Fruit fly (Drosophila melanogaster): ENCODE results near the gene GluProRS.

Gene GluProRS

DNA sequence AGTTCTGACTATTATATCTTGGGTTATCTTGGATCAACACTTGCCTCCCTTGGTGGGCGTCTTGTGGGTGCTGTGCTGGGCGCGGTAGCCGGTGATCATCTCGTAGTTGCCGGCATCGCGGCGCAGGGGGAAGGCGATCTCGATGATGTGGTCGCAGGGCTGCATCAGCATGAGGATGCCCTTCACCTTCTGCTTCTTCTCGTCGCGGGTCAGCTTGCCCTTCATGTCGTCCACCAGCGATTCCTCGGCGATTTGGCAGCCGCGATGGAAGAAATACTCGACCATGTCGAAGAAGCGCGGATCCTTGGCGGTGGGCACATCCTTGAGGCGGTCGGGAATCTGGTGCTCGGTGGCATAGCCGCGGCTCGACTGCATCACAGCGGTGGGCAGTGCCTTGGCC lies 15.6 kb downstream of the GluProRS start:
- TF ChIP-seq CG12605 (GFP tag; IDR thresholded peaks at IDR 0.05): no peak
- 0 out of 2 replicates have a peak, but pooled peaks have one; percentile 7 for TF ChIP-seq CG10348 (GFP tag; IDR thresholded peaks at IDR 0.05)
- TF ChIP-seq CG15710 (tag; optimal IDR thresholded peaks at IDR 0.05): no peak

DNA sequence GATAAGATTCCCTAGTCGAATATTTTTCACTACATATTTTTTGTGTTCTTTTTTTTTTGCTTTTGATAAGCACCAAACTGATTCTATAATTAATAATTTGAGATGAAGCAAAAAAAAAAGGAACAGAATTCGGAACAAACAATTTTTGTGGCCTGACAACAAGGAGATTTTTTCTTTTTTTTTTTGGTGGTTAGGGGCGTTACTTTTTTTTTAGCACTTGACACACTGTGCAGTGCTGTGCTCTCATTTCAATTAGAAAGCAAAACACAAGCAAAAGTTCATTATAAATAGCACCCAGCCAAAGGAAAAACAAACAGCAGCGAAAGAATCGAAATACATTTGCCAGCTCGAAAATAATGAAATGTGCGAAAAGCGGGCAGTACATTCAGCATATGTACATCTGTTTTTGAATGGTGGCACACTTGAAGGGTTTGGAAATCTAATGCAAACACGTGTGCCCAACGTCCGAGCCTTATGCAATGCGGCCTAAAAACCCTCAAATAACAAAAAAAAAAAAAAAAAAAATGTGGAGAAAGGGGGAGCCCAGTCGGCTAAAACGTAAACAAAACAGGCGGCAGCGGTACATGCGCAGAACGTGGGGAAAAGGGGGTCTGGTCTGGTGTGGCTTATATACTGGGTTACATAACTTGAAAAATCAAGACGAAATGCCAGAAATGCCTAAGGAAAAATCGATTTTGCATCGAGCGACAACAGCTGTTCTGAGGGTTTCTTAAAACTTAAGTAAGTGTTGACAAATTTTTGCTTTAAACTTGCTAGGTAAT lies 16.4 kb downstream of the GluProRS start:
- TF ChIP-seq Pif1B (GFP tag; optimal IDR thresholded peaks at IDR 0.05) (no peak), rn (GFP tag; IDR thresholded peaks at IDR 0.05) (no peak), CG4496 (GFP tag; IDR thresholded peaks at IDR 0.05) (peak; percentile 60; the same call in 2 of the 3 replicates), CG34367 (tag; optimal IDR thresholded peaks at IDR 0.05) (no peak), CG8301 (tag; optimal IDR thresholded peaks at IDR 0.05) (peak; percentile 31), CG9948 (tag; optimal IDR thresholded peaks at IDR 0.05) (peak; percentile 8), Pif1A (GFP tag; optimal IDR thresholded peaks at IDR 0.05) (no peak), gl (tag; optimal IDR thresholded peaks at IDR 0.05) (no peak), CG17806 (tag; optimal IDR thresholded peaks at IDR 0.05) (no peak), CG8159 (tag; optimal IDR thresholded peaks at IDR 0.05) (no peak), CG15710 (tag; optimal IDR thresholded peaks at IDR 0.05) (no peak), CG14655 (GFP tag; optimal IDR thresholded peaks at IDR 0.05) (peak; percentile 35), CG32121 (GFP tag; IDR thresholded peaks at IDR 0.05) (peak; percentile 49), CG12605 (GFP tag; IDR thresholded peaks at IDR 0.05) (no peak; the same call in 1 of the 2 replicates), Snoo (tag; optimal IDR thresholded peaks at IDR 0.05) (no peak), CG10348 (GFP tag; IDR thresholded peaks at IDR 0.05) (no peak), EcR (GFP tag; optimal IDR thresholded peaks at IDR 0.05) (no peak), CG13204 (GFP tag; optimal IDR thresholded peaks at IDR 0.05) (no peak), D1 (tag; optimal IDR thresholded peaks at IDR 0.05) (no peak), fd96Ca (GFP tag; IDR thresholded peaks at IDR 0.05) (no peak), Ets98B (GFP tag; IDR thresholded peaks at IDR 0.05) (peak; percentile 50)

DNA sequence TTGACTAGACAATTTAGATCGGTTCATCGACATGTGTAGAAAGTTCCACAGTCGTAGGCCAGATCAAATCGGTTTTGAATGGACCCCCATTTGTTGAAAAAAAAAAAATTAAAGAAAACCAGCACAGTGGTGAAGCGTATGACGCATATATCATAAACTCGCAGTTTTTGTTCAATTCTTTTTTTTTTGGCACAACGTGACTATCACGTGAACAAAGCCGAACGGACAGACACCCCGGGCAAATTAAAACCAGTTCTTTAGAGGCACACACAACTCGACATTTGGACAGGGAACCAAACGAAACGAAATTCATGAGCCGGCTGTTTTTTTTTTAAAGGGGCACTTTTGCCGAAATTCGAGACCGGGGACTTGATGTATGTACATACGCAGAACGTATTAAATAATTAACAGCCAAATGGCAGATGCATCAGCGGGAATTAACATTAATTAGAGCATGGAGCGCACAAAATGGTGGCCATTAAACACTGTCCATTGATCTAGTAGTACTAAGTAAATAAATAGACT lies 17.3 kb downstream of the GluProRS start:
- TF ChIP-seq EcR (GFP tag; optimal IDR thresholded peaks at IDR 0.05): no peak
- no peak for TF ChIP-seq gl (tag; optimal IDR thresholded peaks at IDR 0.05)

DNA sequence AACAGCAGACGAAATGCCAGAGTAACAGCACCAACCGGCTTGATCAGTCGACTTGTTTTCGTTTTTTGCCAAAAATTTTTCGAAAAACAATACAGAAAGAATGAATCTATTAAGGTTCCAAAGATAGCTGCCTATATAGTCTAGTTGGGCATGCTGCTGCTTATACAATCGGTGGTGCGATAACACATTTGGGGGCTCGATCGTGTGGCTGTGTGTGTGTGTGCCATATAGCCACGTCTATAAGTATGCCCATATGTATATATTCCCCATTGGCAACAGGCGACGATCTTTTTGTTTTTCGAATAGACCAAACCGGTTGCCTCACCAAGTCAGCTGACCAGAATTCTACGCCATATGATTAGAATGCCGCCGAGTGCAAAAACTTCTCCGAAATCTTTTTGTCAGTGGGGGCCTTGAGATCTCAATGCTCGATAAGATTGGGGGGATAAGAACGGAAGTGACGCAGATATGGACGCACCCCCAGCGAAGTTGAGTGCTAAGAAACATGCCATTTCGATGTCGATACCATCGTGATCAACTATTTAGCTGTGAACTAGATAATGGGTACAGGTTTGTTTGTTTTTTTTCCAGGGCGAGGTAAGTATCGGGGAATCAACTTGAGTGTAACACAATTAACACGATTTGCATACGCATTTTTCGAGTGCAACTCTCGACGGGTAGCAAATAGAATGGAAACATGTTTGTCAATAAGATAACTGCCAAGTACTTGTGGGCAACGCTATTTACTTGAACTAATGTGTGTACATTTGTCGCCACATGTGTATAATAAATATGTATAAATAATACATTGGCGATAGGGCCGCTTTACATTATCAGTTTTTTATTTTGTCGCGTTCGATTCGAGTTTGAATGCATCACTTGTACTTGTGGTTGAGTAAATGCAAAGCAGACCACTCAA lies 18.0 kb downstream of the GluProRS start:
- no peak for TF ChIP-seq gl (tag; optimal IDR thresholded peaks at IDR 0.05)
- TF ChIP-seq CG32121 (GFP tag; IDR thresholded peaks at IDR 0.05): peak; percentile 37; the same call in 1 of the 2 replicates
- TF ChIP-seq fd96Ca (GFP tag; IDR thresholded peaks at IDR 0.05): 0 out of 3 replicates have a peak, but pooled peaks have one; percentile 49
- peak; percentile 60 for TF ChIP-seq CG4496 (GFP tag; IDR thresholded peaks at IDR 0.05)
- TF ChIP-seq Pif1A (GFP tag; optimal IDR thresholded peaks at IDR 0.05): peak; percentile 15
- peak; percentile 65 for TF ChIP-seq Ets98B (GFP tag; IDR thresholded peaks at IDR 0.05)
- no peak for TF ChIP-seq CG9948 (tag; optimal IDR thresholded peaks at IDR 0.05)
- peak; percentile 22 for TF ChIP-seq CG14655 (GFP tag; optimal IDR thresholded peaks at IDR 0.05)
- TF ChIP-seq Snoo (tag; optimal IDR thresholded peaks at IDR 0.05): no peak
- no peak for TF ChIP-seq Pif1B (GFP tag; optimal IDR thresholded peaks at IDR 0.05)
- no peak for TF ChIP-seq CG34367 (tag; optimal IDR thresholded peaks at IDR 0.05)

DNA sequence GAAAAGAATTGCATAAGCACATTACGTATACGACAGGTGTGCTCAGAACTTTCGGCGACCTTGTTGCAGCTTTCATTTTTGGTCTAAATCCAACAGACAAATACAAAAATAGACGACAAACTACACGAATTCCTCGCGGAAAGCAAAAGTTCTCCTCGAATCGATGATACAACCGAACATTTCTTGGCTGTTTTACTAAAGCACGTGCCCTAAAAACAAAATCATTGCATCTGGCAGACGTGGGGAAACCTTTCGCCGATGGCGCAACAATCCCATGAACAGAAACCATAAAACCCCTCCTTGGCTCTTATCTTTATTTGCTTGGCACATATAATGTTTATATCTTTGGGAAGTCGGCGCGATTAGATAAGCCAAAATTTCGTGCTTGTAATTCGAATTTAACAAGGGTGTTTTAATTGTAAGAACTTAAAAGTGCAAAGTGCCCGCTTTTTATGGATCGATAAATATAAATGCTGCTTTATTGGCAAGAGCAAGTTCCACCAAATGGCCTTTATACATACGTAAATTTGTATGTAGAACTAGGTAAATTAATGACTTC lies 19.5 kb downstream of the GluProRS start:
- TF ChIP-seq CG13204 (GFP tag; optimal IDR thresholded peaks at IDR 0.05) (no peak), Pif1B (GFP tag; optimal IDR thresholded peaks at IDR 0.05) (no peak), CG8159 (tag; optimal IDR thresholded peaks at IDR 0.05) (no peak), Snoo (tag; optimal IDR thresholded peaks at IDR 0.05) (no peak), CG32121 (GFP tag; IDR thresholded peaks at IDR 0.05) (no peak), CG12605 (GFP tag; IDR thresholded peaks at IDR 0.05) (no peak), gl (tag; optimal IDR thresholded peaks at IDR 0.05) (no peak), Ets98B (GFP tag; IDR thresholded peaks at IDR 0.05) (no peak), CG9948 (tag; optimal IDR thresholded peaks at IDR 0.05) (no peak), CG14655 (GFP tag; optimal IDR thresholded peaks at IDR 0.05) (no peak), CG8301 (tag; optimal IDR thresholded peaks at IDR 0.05) (no peak), EcR (GFP tag; optimal IDR thresholded peaks at IDR 0.05) (no peak), CG15710 (tag; optimal IDR thresholded peaks at IDR 0.05) (no peak), CG17806 (tag; optimal IDR thresholded peaks at IDR 0.05) (no peak), CG34367 (tag; optimal IDR thresholded peaks at IDR 0.05) (no peak), D1 (tag; optimal IDR thresholded peaks at IDR 0.05) (no peak), rn (GFP tag; IDR thresholded peaks at IDR 0.05) (no peak)

All from whole organism, pupa.